Worm (Caenorhabditis elegans): ENCODE data around the gene clec-64.

DNA sequence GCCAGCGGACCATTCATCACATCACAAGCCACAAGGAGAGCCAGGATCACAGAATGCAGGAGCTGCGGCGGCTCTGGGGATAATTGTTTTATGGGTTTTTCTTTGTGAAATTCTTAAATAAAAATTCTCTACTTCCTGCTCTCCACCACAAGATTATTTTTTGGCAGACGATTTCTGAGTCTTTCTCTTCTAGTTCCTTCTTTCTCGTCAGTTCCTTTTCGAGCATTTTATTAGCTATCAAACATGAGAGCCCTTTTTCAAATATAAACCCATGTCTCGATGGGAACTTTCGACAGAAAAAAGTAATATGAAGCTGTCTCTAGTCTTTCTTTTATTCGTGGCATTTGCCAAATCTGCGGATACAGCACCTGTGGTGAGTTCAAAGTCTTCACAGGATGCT, 9.6 kb upstream of the clec-64 start, which contains the start of gene F35C5.3:
- no peak for TF ChIP-seq ceh-16 (tag; optimal IDR thresholded peaks at IDR 0.05)
- TF ChIP-seq nhr-11 (tag; optimal IDR thresholded peaks at IDR 0.05) = no peak
